Fruit fly (Drosophila melanogaster): ENCODE results near the gene CG31697.

Gene CG31697

DNA sequence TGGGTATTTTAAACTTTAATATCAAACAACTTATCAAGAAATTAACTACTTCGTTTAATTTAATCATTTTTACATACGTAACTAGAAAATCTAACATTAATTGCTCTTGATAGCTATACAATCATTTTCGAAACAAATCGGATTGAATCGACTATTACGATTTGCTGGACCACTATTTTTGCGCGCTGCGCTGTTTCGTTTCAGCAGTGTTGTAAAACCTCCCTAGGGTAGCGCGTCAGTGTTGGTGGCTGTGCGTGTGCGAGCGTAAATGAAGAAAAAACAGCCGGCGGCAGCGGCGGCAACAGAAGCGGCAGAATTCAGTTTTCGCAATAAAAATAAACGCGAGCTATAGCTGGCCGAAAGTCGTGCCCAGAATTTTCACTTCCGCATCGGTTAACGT is 2.0 kb upstream of the CG31697 start, which contains the start of gene CG33116 (continued):
- TF ChIP-seq B-H2 (GFP tag; optimal IDR thresholded peaks at IDR 0.05) (peak; percentile 78), mld (GFP tag; IDR thresholded peaks at IDR 0.05; ENCODE audit: partially characterized antibody) (no peak), HLH3B (GFP tag; IDR thresholded peaks at IDR 0.05) (peak; percentile 76), CG10543 (GFP tag; optimal IDR thresholded peaks at IDR 0.05) (peak; percentile 49), CG12236 (GFP tag; optimal IDR thresholded peaks at IDR 0.05) (peak; percentile 55), CG9727 (GFP tag; optimal IDR thresholded peaks at IDR 0.05) (peak; percentile 79)

DNA sequence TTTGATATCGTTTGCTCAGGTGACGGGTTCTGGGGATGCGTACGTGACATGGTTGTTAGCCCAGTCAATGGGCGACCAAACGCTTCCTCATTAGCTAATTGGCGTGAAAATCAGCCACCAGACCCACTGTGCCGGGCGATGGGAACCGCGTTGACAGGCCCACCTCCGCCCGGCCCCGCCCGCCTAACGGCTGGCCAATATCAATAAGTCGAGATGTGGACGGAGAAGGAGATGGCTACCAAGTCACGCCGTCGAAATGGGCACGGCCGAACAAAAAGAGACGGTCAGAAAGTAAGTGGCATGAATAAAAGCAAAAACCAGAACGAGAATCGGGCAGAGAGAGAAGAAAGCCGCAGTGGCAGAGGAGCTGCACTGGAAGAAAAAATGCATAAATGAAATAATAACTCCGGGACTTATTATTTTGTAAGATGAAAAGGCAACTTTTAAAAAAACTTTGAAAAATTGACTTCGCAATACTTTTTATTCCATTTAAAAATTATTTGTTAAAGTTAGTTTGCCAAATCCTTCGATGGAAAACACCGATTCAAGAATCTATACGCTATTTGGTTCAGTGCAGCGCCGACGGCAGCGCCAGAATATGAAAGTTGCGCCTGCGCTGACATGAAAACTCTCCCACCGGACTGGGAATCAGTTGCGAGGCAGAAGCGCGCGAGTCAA is 2.7 kb downstream of the CG31697 start, which contains the start of gene CG13082:
Gene CG13082 (plus strand): TSS at position 647 of the 678 bp plus-strand sequence.
- TF ChIP-seq HLHmδ (GFP tag; optimal IDR thresholded peaks at IDR 0.05) (no peak), D (optimal IDR thresholded peaks at IDR 0.05) (no peak), D (GFP tag; optimal IDR thresholded peaks at IDR 0.05) (peak; percentile 75), C15 (GFP tag; IDR thresholded peaks at IDR 0.05) (no peak), Six4 (GFP tag; optimal IDR thresholded peaks at IDR 0.05) (peak; percentile 23), ac (GFP tag; optimal IDR thresholded peaks at IDR 0.05) (no peak), CG17359 (tag; optimal IDR thresholded peaks at IDR 0.05) (peak; percentile 11), Mad (GFP tag; optimal IDR thresholded peaks at IDR 0.05) (peak; percentile 6), Hey (tag; optimal IDR thresholded peaks at IDR 0.05) (no peak), ATbp (GFP tag; optimal IDR thresholded peaks at IDR 0.05) (peak; percentile 31), hb (GFP tag; IDR thresholded peaks at IDR 0.05; ENCODE audit: partially characterized antibody) (no peak), sens (GFP tag) (peak; percentile 93), odd (GFP tag; optimal IDR thresholded peaks at IDR 0.05) (no peak), CG33557 (GFP tag; optimal IDR thresholded peaks at IDR 0.05) (peak; percentile 57), nom (GFP tag; optimal IDR thresholded peaks at IDR 0.05) (peak; percentile 53), ato (GFP tag; IDR thresholded peaks at IDR 0.05; ENCODE audit: partially characterized antibody) (no peak), bbx (GFP tag; IDR thresholded peaks at IDR 0.05; ENCODE audit: partially characterized antibody) (no peak), wdn (GFP tag; IDR thresholded peaks at IDR 0.05) (no peak), dysf (GFP tag; IDR thresholded peaks at IDR 0.05) (0 out of 3 replicates have a peak, but pooled peaks have one; percentile 17), CG10979 (tag; optimal IDR thresholded peaks at IDR 0.05) (peak; percentile 85), CG10274 (GFP tag; optimal IDR thresholded peaks at IDR 0.05) (no peak), CG8944 (GFP tag; optimal IDR thresholded peaks at IDR 0.05) (peak; percentile 27), sd (tag; optimal IDR thresholded peaks at IDR 0.05) (no peak), CG13287 (GFP tag; IDR thresholded peaks at IDR 0.05; ENCODE audit: partially characterized antibody) (no peak), repo (GFP tag; optimal IDR thresholded peaks at IDR 0.05) (no peak), tll (GFP tag; optimal IDR thresholded peaks at IDR 0.05) (no peak), Antp (GFP tag; optimal IDR thresholded peaks at IDR 0.05) (peak; percentile 16), sob (GFP tag; IDR thresholded peaks at IDR 0.05) (no peak), Taf1 (GFP tag; IDR thresholded peaks at IDR 0.05) (no peak), ssp (GFP tag; IDR thresholded peaks at IDR 0.05) (0 out of 2 replicates have a peak, but pooled peaks have one; percentile 26), br (optimal IDR thresholded peaks at IDR 0.05) (no peak), CG2889 (GFP tag; IDR thresholded peaks at IDR 0.05) (no peak), CG12219 (GFP tag; optimal IDR thresholded peaks at IDR 0.05) (peak; percentile 2), ro (GFP tag; IDR thresholded peaks at IDR 0.05) (no peak), bsh (GFP tag; optimal IDR thresholded peaks at IDR 0.05) (peak; percentile 77 to 90), Dll (GFP tag; IDR thresholded peaks at IDR 0.05; ENCODE audit: partially characterized antibody) (no peak), cad (GFP tag; optimal IDR thresholded peaks at IDR 0.05) (no peak), Hr51 (GFP tag; optimal IDR thresholded peaks at IDR 0.05) (peak in 1 of 2 experiments; percentile 2), CG32767 (GFP tag; IDR thresholded peaks at IDR 0.05) (0 out of 2 replicates have a peak, but pooled peaks have one; percentile 16), trh (GFP tag; optimal IDR thresholded peaks at IDR 0.05) (no peak), insv (GFP tag; optimal IDR thresholded peaks at IDR 0.05) (no peak), CG14014 (GFP tag; IDR thresholded peaks at IDR 0.05) (no peak)

Measured in whole organism, embryonic.